Worm (Caenorhabditis elegans) whole organism, L4 larva: ENCODE results near the gene slc-9B.2.
"Not testable (repeated sequence)": the region's sequence is repeated elsewhere in the genome, so short reads cannot be mapped to it uniquely, and the experiment has no call there.

Experiments
- aha-1 ChIP-seq: fragments of 150-350 bp; peaks from one replicate; lab custom pipeline; 2014; ENCODE audit warnings: missing biosample characterization, missing genetic modification characterization
- ceh-32 ChIP-seq: sonication (generic microtip); optimal IDR thresholded peaks from 2 replicates; lab custom pipeline; 2016; ENCODE audit warnings: mild to moderate bottlenecking, missing genetic modification characterization, missing compliant biosample characterization; ENCODE audit not compliant: poor library complexity
- ces-1 ChIP-seq: fragments of 150-350 bp; sonication (generic microtip); optimal IDR thresholded peaks from 4 replicates; lab custom pipeline; 2014; ENCODE audit warnings: missing biosample characterization, missing genetic modification reagents, missing genetic modification characterization
- cey-2 ChIP-seq: sonication (generic microtip); optimal IDR thresholded peaks from 3 replicates; lab custom pipeline; 2017; ENCODE audit warnings: missing genetic modification characterization, mild to moderate bottlenecking, missing compliant biosample characterization, antibody characterized with exemption, borderline replicate concordance; ENCODE audit not compliant: insufficient read depth
- dmd-6 ChIP-seq: fragments of 200-800 bp; sonication (Bioruptor generic); IDR thresholded peaks from 2 replicates; pipeline ENCODE4 v1.3.6; 2022; ENCODE audit warnings: missing genetic modification reagents, missing genetic modification characterization, missing compliant biosample characterization
- egl-43 ChIP-seq: fragments of 200-800 bp; sonication (Bioruptor generic); IDR thresholded peaks from 2 replicates; pipeline ENCODE4 v1.3.6; 2022; ENCODE audit warnings: missing genetic modification reagents, missing genetic modification characterization, missing compliant biosample characterization
- hlh-11 ChIP-seq: fragments of 200-800 bp; sonication (Bioruptor generic); optimal IDR thresholded peaks from 2 replicates; lab custom pipeline; 2018; ENCODE audit warnings: mild to moderate bottlenecking, missing genetic modification characterization, missing compliant biosample characterization
- hlh-30 ChIP-seq: sonication (generic microtip); optimal IDR thresholded peaks from 2 replicates; lab custom pipeline; 2017; ENCODE audit warnings: antibody characterized with exemption, mild to moderate bottlenecking, missing genetic modification characterization, missing compliant biosample characterization; ENCODE audit not compliant: insufficient read depth
- lim-7 ChIP-seq: fragments of 200-800 bp; sonication (Bioruptor generic); IDR thresholded peaks from 2 replicates; pipeline ENCODE4 v1.3.6; 2022; ENCODE audit warnings: missing genetic modification characterization, missing compliant biosample characterization
- lin-1 ChIP-seq: fragments of 200-800 bp; sonication (Bioruptor generic); IDR thresholded peaks from 2 replicates; pipeline ENCODE4 v1.3.6; 2022; ENCODE audit warnings: missing genetic modification reagents, missing genetic modification characterization, missing compliant biosample characterization
- mxl-3 ChIP-seq: fragments of 200-800 bp; sonication (Bioruptor generic); optimal IDR thresholded peaks from 2 replicates; lab custom pipeline; 2018; ENCODE audit warnings: mild to moderate bottlenecking, missing genetic modification characterization, missing compliant biosample characterization
- nhr-102 ChIP-seq: sonication (generic microtip); optimal IDR thresholded peaks from 2 replicates; lab custom pipeline; 2016; ENCODE audit warnings: mild to moderate bottlenecking, missing genetic modification characterization, moderate library complexity, missing compliant biosample characterization
- nhr-11 ChIP-seq: fragments of 150-350 bp; optimal IDR thresholded peaks from 2 replicates; lab custom pipeline; 2014; ENCODE audit warnings: missing biosample characterization, missing genetic modification characterization
- nhr-28 ChIP-seq: fragments of 150-350 bp; optimal IDR thresholded peaks from 2 replicates; lab custom pipeline; 2014; ENCODE audit warnings: missing biosample characterization, missing genetic modification characterization
- nhr-77 ChIP-seq: fragments of 150-350 bp; optimal IDR thresholded peaks from 2 replicates; lab custom pipeline; 2014; ENCODE audit warnings: missing biosample characterization, missing genetic modification characterization
- php-3 ChIP-seq: fragments of 200-800 bp; sonication (Bioruptor generic); IDR thresholded peaks from 2 replicates; pipeline ENCODE4 v1.3.6; 2022; ENCODE audit warnings: missing genetic modification reagents, missing genetic modification characterization, missing compliant biosample characterization
- pqm-1 ChIP-seq: sonication (generic microtip); optimal IDR thresholded peaks from 2 replicates; lab custom pipeline; 2017; ENCODE audit warnings: missing biosample characterization, missing genetic modification characterization
- rbr-2 ChIP-seq: sonication (generic microtip); optimal IDR thresholded peaks from 2 replicates; lab custom pipeline; 2016; ENCODE audit warnings: missing genotype, missing genetic modification characterization, missing compliant biosample characterization
- tag-97 ChIP-seq: fragments of 200-800 bp; sonication (Bioruptor generic); IDR thresholded peaks from 2 replicates; pipeline ENCODE4 v1.3.6; 2022; ENCODE audit warnings: missing genetic modification characterization, missing compliant biosample characterization
- unc-62 ChIP-seq, 3 experiments: fragments of 150-350 bp in 1 of 3; sonication (generic microtip); optimal IDR thresholded peaks in 2 of 3; peaks in 1 of 3; 1 replicate in 1 of 3; 2 replicates in 2 of 3; lab custom pipeline; 2014 to 2017; ENCODE audit warnings: missing biosample characterization in 3 of 3, missing genetic modification characterization in 3 of 3, missing genetic modification reagents in 3 of 3, missing genotype in 1 of 3
- zfp-3 ChIP-seq: fragments of 200-800 bp; sonication (Bioruptor generic); conservative IDR thresholded peaks from 2 replicates; pipeline ENCODE4 v1.3.6; 2022; ENCODE audit warnings: missing genetic modification reagents, missing genetic modification characterization, missing compliant biosample characterization

The slc-9B.2 gene

ce11 chrV:16382949-16383348, 44.1 kb downstream of the slc-9B.2 start:
- TF ChIP-seq hlh-30 (tag; lab: Kevin White, UChicago) (no peak), aha-1 (peak; percentile 94), tag-97 (GFP tag; lab: Robert Waterston, UW) (no peak), cey-2 (tag; lab: Kevin White, UChicago) (no peak), ces-1 (GFP tag; lab: Kevin White, UChicago) (no peak), pqm-1 (tag; lab: Kevin White, UChicago) (no peak)

- TF ChIP-seq zfp-3 (GFP tag; lab: Robert Waterston, UW); dmd-6; nhr-11 (tag; lab: Kevin White, UChicago): not testable (repeated sequence)
- TF ChIP-seq, all 104 proteins: peak for 0; not testable (repeated sequence) for 104
These were observed 44.9 kb downstream of the slc-9B.2 start, which contains the start of gene F13A7.7 for ce11 chrV:16383729-16384128. F13A7.7 (minus strand) TSS chrV:16383829.

ce11 chrV:16388268-16388667, 49.4 kb downstream of the slc-9B.2 start, which contains the start of gene sri-65:
sri-65 (minus strand) TSS chrV:16388368.
- TF ChIP-seq lin-1 (GFP tag; lab: Robert Waterston, UW): no peak
- no peak for TF ChIP-seq lim-7
- peak in 1 of 2 experiments; percentile 62 for TF ChIP-seq unc-62 (GFP tag; optimal IDR thresholded peaks at IDR 0.05 in 1 of 2; lab: Kevin White, UChicago)
- no peak for TF ChIP-seq unc-62 (tag; optimal IDR thresholded peaks at IDR 0.05; lab: Kevin White, UChicago)

ce11 chrV:16390655-16391054, 51.8 kb downstream of the slc-9B.2 start, which contains the start of gene gst-44:
gst-44 (plus strand) TSS chrV:16390891.
- TF ChIP-seq dmd-6 (peak; percentile 86), nhr-77 (tag; lab: Kevin White, UChicago) (peak; percentile 11), nhr-28 (peak; percentile 88), nhr-102 (tag; lab: Kevin White, UChicago) (peak; percentile 95), ceh-32 (tag; lab: Kevin White, UChicago) (no peak), mxl-3 (peak; percentile 67), lim-7 (no peak), egl-43 (no peak), pqm-1 (tag; lab: Kevin White, UChicago) (peak; percentile 31), rbr-2 (tag; lab: Kevin White, UChicago) (no peak), hlh-11 (tag; lab: Kevin White, UChicago) (peak; percentile 45), php-3 (GFP tag; lab: Robert Waterston, UW) (no peak)
